Worm (Caenorhabditis elegans) whole organism, midembryonic: ENCODE results near the gene alh-4.
A peak's percentile ranks its signal among the peaks of the same experiment; 100 is the strongest.

Experiments
- T22C8.4 ChIP-seq: fragments of 200-800 bp; sonication (Bioruptor generic); IDR thresholded peaks from 2 replicates; pipeline ENCODE4 v1.3.6; 2022; ENCODE audit warnings: missing genetic modification characterization, missing compliant biosample characterization
- cog-1 ChIP-seq: sonication (generic microtip); optimal IDR thresholded peaks from 2 replicates; lab custom pipeline; 2016; ENCODE audit warnings: missing genetic modification characterization, missing compliant biosample characterization
- flt-1 ChIP-seq: fragments of 200-800 bp; sonication (Bioruptor generic); IDR thresholded peaks from 2 replicates; pipeline ENCODE4 v1.3.6; 2022; ENCODE audit warnings: missing genetic modification characterization, missing compliant biosample characterization
- klf-2 ChIP-seq: fragments of 200-800 bp; sonication (Bioruptor generic); conservative IDR thresholded peaks from 2 replicates; pipeline ENCODE4 v1.3.6; 2022; ENCODE audit warnings: missing genetic modification reagents, missing genetic modification characterization, missing compliant biosample characterization
- med-1 ChIP-seq: sonication (generic microtip); optimal IDR thresholded peaks from 2 replicates; lab custom pipeline; 2017; ENCODE audit warnings: missing genetic modification characterization, mild to moderate bottlenecking, missing compliant biosample characterization, antibody characterized with exemption, missing genetic modification reagents; ENCODE audit not compliant: insufficient read depth
- ref-1 ChIP-seq: fragments of 200-800 bp; sonication (Bioruptor generic); conservative IDR thresholded peaks from 2 replicates; pipeline ENCODE4 v1.3.6; 2022; ENCODE audit warnings: missing genetic modification reagents, missing genetic modification characterization, missing compliant biosample characterization
- tab-1 ChIP-seq: fragments of 200-800 bp; sonication (Bioruptor generic); IDR thresholded peaks from 2 replicates; pipeline ENCODE4 v1.3.6; 2022; ENCODE audit warnings: missing genetic modification characterization, missing compliant biosample characterization
- ztf-23 ChIP-seq: fragments of 200-800 bp; sonication (Bioruptor generic); IDR thresholded peaks from 2 replicates; pipeline ENCODE4 v1.3.6; 2022; ENCODE audit warnings: missing genetic modification reagents, missing genetic modification characterization, missing compliant biosample characterization
- ztf-29 ChIP-seq: fragments of 200-800 bp; sonication (Bioruptor generic); IDR thresholded peaks from 2 replicates; pipeline ENCODE4 v1.3.6; 2022; ENCODE audit warnings: missing genetic modification reagents, missing genetic modification characterization, missing compliant biosample characterization

alh-4 gene

ce11 chrV:6453122-6453521 is 23.4 kb upstream of the alh-4 start, which contains the start of gene acl-9:
Gene acl-9, plus strand, starts transcription at chrV:6453226.
- TF ChIP-seq med-1 (GFP tag; lab: Kevin White, UChicago) (no peak), ref-1 (GFP tag; lab: Robert Waterston, UW) (no peak), tab-1 (GFP tag; lab: Robert Waterston, UW) (no peak), klf-2 (GFP tag; lab: Robert Waterston, UW) (no peak)

- TF ChIP-seq ztf-23 (GFP tag; lab: Robert Waterston, UW) (0 out of 2 replicates have a peak, but pooled peaks have one; percentile 9), ztf-29 (GFP tag; lab: Robert Waterston, UW) (no peak)
Observed at ce11 chrV:6450129-6451011, 20.6 kb upstream of the alh-4 start, which contains the start of gene acl-8. Gene acl-8, plus strand, starts transcription at chrV:6450870.

- TF ChIP-seq med-1 (GFP tag; lab: Kevin White, UChicago), result no peak
- no peak for TF ChIP-seq flt-1 (GFP tag; lab: Robert Waterston, UW)
- no peak for TF ChIP-seq tab-1 (GFP tag; lab: Robert Waterston, UW)
- TF ChIP-seq ztf-29 (GFP tag; lab: Robert Waterston, UW), result no peak
- no peak for TF ChIP-seq ztf-23 (GFP tag; lab: Robert Waterston, UW)
- TF ChIP-seq T22C8.4 (GFP tag; lab: Robert Waterston, UW), result no peak
- TF ChIP-seq cog-1 (tag; lab: Kevin White, UChicago), result no peak
- no peak for TF ChIP-seq ref-1 (GFP tag; lab: Robert Waterston, UW)
- no peak for TF ChIP-seq klf-2 (GFP tag; lab: Robert Waterston, UW)
Observed at ce11 chrV:6448356-6448755, 18.6 kb upstream of the alh-4 start, which contains the start of gene fbxa-196. Gene fbxa-196, plus strand, starts transcription at chrV:6448656.

ce11 chrV:6442037-6442436 is 12.3 kb upstream of the alh-4 start, which contains the start of gene T05H4.3:
Gene T05H4.3, plus strand, starts transcription at chrV:6442337.
- TF ChIP-seq flt-1 (GFP tag; lab: Robert Waterston, UW) (no peak), ztf-29 (GFP tag; lab: Robert Waterston, UW) (no peak)

ce11 chrV:6441613-6442012 is 11.9 kb upstream of the alh-4 start, which contains the start of gene T05H4.15:
Gene T05H4.15, minus strand, starts transcription at chrV:6441713.
- no peak for TF ChIP-seq ref-1 (GFP tag; lab: Robert Waterston, UW)
- no peak for TF ChIP-seq T22C8.4 (GFP tag; lab: Robert Waterston, UW)
- TF ChIP-seq klf-2 (GFP tag; lab: Robert Waterston, UW), result no peak
- no peak for TF ChIP-seq tab-1 (GFP tag; lab: Robert Waterston, UW)
- no peak for TF ChIP-seq flt-1 (GFP tag; lab: Robert Waterston, UW)
- no peak for TF ChIP-seq cog-1 (tag; lab: Kevin White, UChicago)
- no peak for TF ChIP-seq ztf-23 (GFP tag; lab: Robert Waterston, UW)
- no peak for TF ChIP-seq ztf-29 (GFP tag; lab: Robert Waterston, UW)
- TF ChIP-seq med-1 (GFP tag; lab: Kevin White, UChicago), result no peak

- TF ChIP-seq ztf-29 (GFP tag; lab: Robert Waterston, UW) (no peak), cog-1 (tag; lab: Kevin White, UChicago) (no peak), tab-1 (GFP tag; lab: Robert Waterston, UW) (no peak), ref-1 (GFP tag; lab: Robert Waterston, UW) (no peak)
Observed at ce11 chrV:6438601-6439000, 8.9 kb upstream of the alh-4 start, which contains the start of gene T05H4.4. Gene T05H4.4, plus strand, starts transcription at chrV:6438901.

ce11 chrV:6436332-6436731 is 6.6 kb upstream of the alh-4 start, which contains the start of gene hpo-19:
Gene hpo-19, plus strand, starts transcription at chrV:6436645.
- TF ChIP-seq ztf-29 (GFP tag; lab: Robert Waterston, UW) (no peak), ref-1 (GFP tag; lab: Robert Waterston, UW) (no peak), klf-2 (GFP tag; lab: Robert Waterston, UW) (no peak), flt-1 (GFP tag; lab: Robert Waterston, UW) (no peak), T22C8.4 (GFP tag; lab: Robert Waterston, UW) (no peak), cog-1 (tag; lab: Kevin White, UChicago) (no peak), med-1 (GFP tag; lab: Kevin White, UChicago) (no peak), ztf-23 (GFP tag; lab: Robert Waterston, UW) (no peak), tab-1 (GFP tag; lab: Robert Waterston, UW) (no peak)

ce11 chrV:6433446-6434178 is 3.9 kb upstream of the alh-4 start, which contains the start of the genes gad-1 and erfa-1:
Gene gad-1, minus strand, starts transcription at chrV:6433496.
Gene erfa-1, plus strand, starts transcription at chrV:6434128.
- TF ChIP-seq med-1 (GFP tag; lab: Kevin White, UChicago) (no peak), ztf-23 (GFP tag; lab: Robert Waterston, UW) (no peak), ztf-29 (GFP tag; lab: Robert Waterston, UW) (no peak), T22C8.4 (GFP tag; lab: Robert Waterston, UW) (peak; percentile 6; the same call in 1 of the 2 replicates)
